Fruit fly (Drosophila melanogaster): ENCODE measurements around the gene CG42266.

Gene CG42266

DNA sequence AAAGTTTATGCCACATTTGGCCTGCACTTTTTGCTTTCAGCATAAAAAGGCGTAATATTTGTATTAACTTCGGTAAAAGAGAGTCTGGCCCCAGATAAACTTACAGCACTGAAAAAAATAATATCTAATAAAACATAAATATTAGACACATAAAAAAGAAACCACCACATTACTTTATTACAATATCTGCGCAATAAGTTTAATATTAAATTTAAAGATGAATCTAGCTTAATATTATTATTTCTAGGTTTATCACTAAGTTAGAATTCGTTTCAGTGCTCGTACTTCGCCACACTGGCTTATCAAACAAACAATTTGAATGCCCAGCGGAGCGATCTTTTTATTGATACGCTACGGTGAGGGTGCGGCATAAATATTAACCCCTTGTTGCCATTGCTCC lies 17.7 kb upstream of the CG42266 start (continued):
- TF ChIP-seq CG14014 (GFP tag; IDR thresholded peaks at IDR 0.05) (no peak), otp (GFP tag; IDR thresholded peaks at IDR 0.05) (no peak), seq (GFP tag; IDR thresholded peaks at IDR 0.05) (no peak), CG30020 (tag; optimal IDR thresholded peaks at IDR 0.05) (no peak), ac (GFP tag; optimal IDR thresholded peaks at IDR 0.05) (no peak), dmrt11E (tag; optimal IDR thresholded peaks at IDR 0.05) (peak; percentile 40), Bteb2 (GFP tag; optimal IDR thresholded peaks at IDR 0.05) (no peak), CG2116 (GFP tag; optimal IDR thresholded peaks at IDR 0.05) (no peak), ftz-f1 (GFP tag; optimal IDR thresholded peaks at IDR 0.05) (no peak), tap (tag; optimal IDR thresholded peaks at IDR 0.05) (peak; percentile 9), CG9609 (GFP tag; optimal IDR thresholded peaks at IDR 0.05) (no peak), croc (GFP tag; conservative IDR thresholded peaks at IDR 0.05) (no peak), CG3163 (GFP tag; optimal IDR thresholded peaks at IDR 0.05) (no peak), CG31388 (GFP tag; optimal IDR thresholded peaks at IDR 0.05) (no peak), CG15514 (GFP tag; optimal IDR thresholded peaks at IDR 0.05) (peak; percentile 3), pfk (GFP tag; optimal IDR thresholded peaks at IDR 0.05) (no peak), CG16813 (GFP tag; IDR thresholded peaks at IDR 0.05; ENCODE audit: partially characterized antibody) (no peak), CG1603 (tag; optimal IDR thresholded peaks at IDR 0.05) (no peak), Mrtf (GFP tag; IDR thresholded peaks at IDR 0.05) (no peak), grn (GFP tag; optimal IDR thresholded peaks at IDR 0.05) (no peak), corto (GFP tag; optimal IDR thresholded peaks at IDR 0.05) (no peak), odd (GFP tag; optimal IDR thresholded peaks at IDR 0.05) (no peak), Scr (GFP tag; IDR thresholded peaks at IDR 0.05; ENCODE audit: partially characterized antibody) (no peak), CG4282 (GFP tag; optimal IDR thresholded peaks at IDR 0.05) (no peak), NK7.1 (GFP tag; optimal IDR thresholded peaks at IDR 0.05) (no peak), Nf-YA (GFP tag; IDR thresholded peaks at IDR 0.05) (no peak), Doc3 (GFP tag; IDR thresholded peaks at IDR 0.05; ENCODE audit: partially characterized antibody) (no peak), btn (GFP tag; optimal IDR thresholded peaks at IDR 0.05) (no peak), vvl (GFP tag; IDR thresholded peaks at IDR 0.05) (0 out of 2 replicates have a peak, but pooled peaks have one; percentile 64), usp (GFP tag; optimal IDR thresholded peaks at IDR 0.05) (no peak), z (GFP tag; IDR thresholded peaks at IDR 0.05) (no peak), CG3995 (GFP tag; optimal IDR thresholded peaks at IDR 0.05) (no peak), lola (GFP tag; optimal IDR thresholded peaks at IDR 0.05) (peak in 1 of 3 experiments; percentile 6), CG7372 (GFP tag; IDR thresholded peaks at IDR 0.05) (no peak), CG3407 (GFP tag; optimal IDR thresholded peaks at IDR 0.05) (no peak), CG14441 (GFP tag; IDR thresholded peaks at IDR 0.05) (no peak), dm (GFP tag; optimal IDR thresholded peaks at IDR 0.05) (no peak), esg (GFP tag; conservative IDR thresholded peaks at IDR 0.05) (peak; percentile 31), Dp (GFP tag; optimal IDR thresholded peaks at IDR 0.05) (no peak), gfzf (GFP tag; optimal IDR thresholded peaks at IDR 0.05) (no peak), CG10462 (GFP tag; optimal IDR thresholded peaks at IDR 0.05) (no peak), CG2678 (tag; optimal IDR thresholded peaks at IDR 0.05) (peak; percentile 60), sd (tag; optimal IDR thresholded peaks at IDR 0.05) (no peak), CG10654 (GFP tag; optimal IDR thresholded peaks at IDR 0.05) (no peak), CG32532 (GFP tag; IDR thresholded peaks at IDR 0.05) (peak; percentile 21; the same call in 1 of the 2 replicates), peb (GFP tag; IDR thresholded peaks at IDR 0.05) (no peak), CG4328 (GFP tag; optimal IDR thresholded peaks at IDR 0.05) (no peak), CG7963 (GFP tag; IDR thresholded peaks at IDR 0.05; ENCODE audit: partially characterized antibody) (no peak), CG14710 (tag; optimal IDR thresholded peaks at IDR 0.05) (peak; percentile 32), CG17385 (GFP tag; optimal IDR thresholded peaks at IDR 0.05) (peak; percentile 5), CG11085 (GFP tag; IDR thresholded peaks at IDR 0.05) (no peak), eve (GFP tag; optimal IDR thresholded peaks at IDR 0.05) (no peak)

Measured in whole organism, embryonic.